Fruit fly (Drosophila melanogaster) Kc167 (cell line): ENCODE data around the gene CG14785.

Source experiments
- Myc ChIP-seq: fragments of >200 bp; optimal IDR thresholded peaks from 2 replicates; lab custom pipeline; 2017; ENCODE audit warnings: missing external identifiers
- Sin3A ChIP-seq: fragments of >200 bp; optimal IDR thresholded peaks from 2 replicates; lab custom pipeline; 2018; ENCODE audit warnings: missing external identifiers
- h ChIP-seq: fragments of >200 bp; optimal IDR thresholded peaks from 3 replicates; lab custom pipeline; 2018; ENCODE audit warnings: missing external identifiers

dm6 chrX:1454837-1455236, 2.0 kb downstream of the CG14785 start:
- TF ChIP-seq Myc (lab: Kevin White, UChicago) (no peak), h (lab: Kevin White, UChicago) (no peak), Sin3A (lab: Kevin White, UChicago) (no peak)
